Worm (Caenorhabditis elegans) whole organism, L3 larva: ENCODE measurements around the gene pqn-62.

Experiments used
- R02D3.7 ChIP-seq: fragments of 150-350 bp; optimal IDR thresholded peaks from 2 replicates; lab custom pipeline; 2014; ENCODE audit warnings: missing biosample characterization, missing genetic modification characterization
- ZK546.5 ChIP-seq: sonication (generic microtip); optimal IDR thresholded peaks from 2 replicates; lab custom pipeline; 2017; ENCODE audit warnings: missing biosample characterization, missing genetic modification characterization
- aly-2 ChIP-seq: fragments of 150-350 bp; optimal IDR thresholded peaks from 2 replicates; lab custom pipeline; 2014; ENCODE audit warnings: missing biosample characterization, missing genetic modification characterization
- ceh-16 ChIP-seq: sonication (generic microtip); optimal IDR thresholded peaks from 2 replicates; lab custom pipeline; 2017; ENCODE audit warnings: missing biosample characterization, missing genetic modification characterization
- ceh-9 ChIP-seq: sonication (generic microtip); optimal IDR thresholded peaks from 2 replicates; lab custom pipeline; 2018; ENCODE audit warnings: missing biosample characterization, missing genetic modification characterization
- daf-12 ChIP-seq: fragments of 150-350 bp; optimal IDR thresholded peaks from 2 replicates; lab custom pipeline; 2014; ENCODE audit warnings: missing biosample characterization, missing genetic modification reagents, missing genetic modification characterization
- egl-27 ChIP-seq: sonication (generic microtip); optimal IDR thresholded peaks from 4 replicates; lab custom pipeline; 2017; ENCODE audit warnings: missing biosample characterization, missing genetic modification reagents, missing genetic modification characterization
- egl-5 ChIP-seq: fragments of 150-350 bp; optimal IDR thresholded peaks from 2 replicates; lab custom pipeline; 2017; ENCODE audit warnings: missing biosample characterization, missing genetic modification reagents, missing genetic modification characterization, inconsistent platforms
- elt-1 ChIP-seq: fragments of 150-350 bp; optimal IDR thresholded peaks from 2 replicates; lab custom pipeline; 2014; ENCODE audit warnings: missing biosample characterization, missing genetic modification characterization
- elt-2 ChIP-seq: sonication (generic microtip); optimal IDR thresholded peaks from 2 replicates; lab custom pipeline; 2016; ENCODE audit warnings: missing genetic modification reagents, mild to moderate bottlenecking, missing genetic modification characterization, missing compliant biosample characterization
- fkh-10 ChIP-seq: sonication (generic microtip); optimal IDR thresholded peaks from 2 replicates; lab custom pipeline; 2017; ENCODE audit warnings: missing biosample characterization, missing genetic modification reagents, missing genetic modification characterization
- fkh-2 ChIP-seq: fragments of 150-350 bp; optimal IDR thresholded peaks from 2 replicates; lab custom pipeline; 2014; ENCODE audit warnings: missing biosample characterization, missing genetic modification reagents, missing genetic modification characterization
- fos-1 ChIP-seq: fragments of 150-350 bp; optimal IDR thresholded peaks from 2 replicates; lab custom pipeline; 2014; ENCODE audit warnings: missing biosample characterization, missing genetic modification characterization
- hmg-11 ChIP-seq: sonication (generic microtip); optimal IDR thresholded peaks from 2 replicates; lab custom pipeline; 2016; ENCODE audit warnings: missing genetic modification characterization, missing compliant biosample characterization
- jun-1 ChIP-seq: fragments of 150-350 bp; optimal IDR thresholded peaks from 2 replicates; lab custom pipeline; 2014; ENCODE audit warnings: missing biosample characterization, missing genetic modification reagents, missing genetic modification characterization
- lin-15B ChIP-seq: fragments of 150-350 bp; optimal IDR thresholded peaks from 2 replicates; lab custom pipeline; 2014; ENCODE audit warnings: missing biosample characterization, missing genetic modification characterization
- lin-39 ChIP-seq: fragments of 150-350 bp; optimal IDR thresholded peaks from 2 replicates; lab custom pipeline; 2018; ENCODE audit warnings: missing biosample characterization, missing genetic modification reagents, missing genetic modification characterization
- lsy-12 ChIP-seq: sonication (generic microtip); optimal IDR thresholded peaks from 2 replicates; lab custom pipeline; 2016; ENCODE audit warnings: mild to moderate bottlenecking, missing genetic modification characterization, missing compliant biosample characterization
- mdl-1 ChIP-seq: fragments of 150-350 bp; optimal IDR thresholded peaks from 2 replicates; lab custom pipeline; 2014; ENCODE audit warnings: missing biosample characterization, missing genetic modification characterization
- mml-1 ChIP-seq: fragments of 150-350 bp; sonication (generic microtip); optimal IDR thresholded peaks from 3 replicates; lab custom pipeline; 2014; ENCODE audit warnings: missing biosample characterization, missing genetic modification characterization
- nfya-1 ChIP-seq: sonication (generic microtip); optimal IDR thresholded peaks from 2 replicates; lab custom pipeline; 2017; ENCODE audit warnings: missing genetic modification characterization, mild to moderate bottlenecking, missing compliant biosample characterization, antibody characterized with exemption, moderate library complexity; ENCODE audit not compliant: insufficient read depth
- nhr-12 ChIP-seq: fragments of 150-350 bp; optimal IDR thresholded peaks from 2 replicates; lab custom pipeline; 2014; ENCODE audit warnings: missing biosample characterization, missing genetic modification characterization
- nhr-237 ChIP-seq: fragments of 150-350 bp; optimal IDR thresholded peaks from 2 replicates; lab custom pipeline; 2014; ENCODE audit warnings: missing biosample characterization, missing genetic modification characterization
- nhr-28 ChIP-seq: fragments of 150-350 bp; optimal IDR thresholded peaks from 2 replicates; lab custom pipeline; 2014; ENCODE audit warnings: missing biosample characterization, missing genetic modification characterization
- nhr-43 ChIP-seq: sonication (generic microtip); optimal IDR thresholded peaks from 2 replicates; lab custom pipeline; 2016; ENCODE audit warnings: mild to moderate bottlenecking, missing genetic modification characterization, missing compliant biosample characterization; ENCODE audit not compliant: poor library complexity, severe bottlenecking
- nhr-67 ChIP-seq: fragments of 150-350 bp; optimal IDR thresholded peaks from 2 replicates; lab custom pipeline; 2014; ENCODE audit warnings: missing biosample characterization, missing genetic modification characterization
- nhr-77 ChIP-seq: fragments of 150-350 bp; optimal IDR thresholded peaks from 2 replicates; lab custom pipeline; 2014; ENCODE audit warnings: missing biosample characterization, missing genetic modification characterization
- pha-4 ChIP-seq: fragments of 150-350 bp; optimal IDR thresholded peaks from 2 replicates; lab custom pipeline; 2014; ENCODE audit warnings: missing biosample characterization, missing genetic modification reagents, missing genetic modification characterization
- pqm-1 ChIP-seq: fragments of 150-350 bp; optimal IDR thresholded peaks from 2 replicates; lab custom pipeline; 2017; ENCODE audit warnings: missing biosample characterization, missing genetic modification characterization, inconsistent platforms
- sea-2 ChIP-seq: fragments of 150-350 bp; sonication (generic microtip); optimal IDR thresholded peaks from 4 replicates; lab custom pipeline; 2014; ENCODE audit warnings: missing biosample characterization, missing genetic modification reagents, missing genetic modification characterization
- skn-1 ChIP-seq: fragments of 150-350 bp; optimal IDR thresholded peaks from 2 replicates; lab custom pipeline; 2014; ENCODE audit warnings: missing biosample characterization, missing genetic modification characterization
- snpc-4 ChIP-seq: fragments of 150-350 bp; optimal IDR thresholded peaks from 2 replicates; lab custom pipeline; 2014; ENCODE audit warnings: missing biosample characterization, missing genetic modification characterization
- unc-62 ChIP-seq: fragments of 150-350 bp; sonication (generic microtip); optimal IDR thresholded peaks from 4 replicates; lab custom pipeline; 2014; ENCODE audit warnings: missing biosample characterization, missing genetic modification reagents, missing genetic modification characterization
- ztf-11 ChIP-seq: fragments of 150-350 bp; optimal IDR thresholded peaks from 2 replicates; lab custom pipeline; 2014; ENCODE audit warnings: missing biosample characterization, missing genetic modification characterization
- ztf-4 ChIP-seq: fragments of 150-350 bp; optimal IDR thresholded peaks from 2 replicates; lab custom pipeline; 2014; ENCODE audit warnings: missing biosample characterization, missing genetic modification characterization

Gene pqn-62

DNA sequence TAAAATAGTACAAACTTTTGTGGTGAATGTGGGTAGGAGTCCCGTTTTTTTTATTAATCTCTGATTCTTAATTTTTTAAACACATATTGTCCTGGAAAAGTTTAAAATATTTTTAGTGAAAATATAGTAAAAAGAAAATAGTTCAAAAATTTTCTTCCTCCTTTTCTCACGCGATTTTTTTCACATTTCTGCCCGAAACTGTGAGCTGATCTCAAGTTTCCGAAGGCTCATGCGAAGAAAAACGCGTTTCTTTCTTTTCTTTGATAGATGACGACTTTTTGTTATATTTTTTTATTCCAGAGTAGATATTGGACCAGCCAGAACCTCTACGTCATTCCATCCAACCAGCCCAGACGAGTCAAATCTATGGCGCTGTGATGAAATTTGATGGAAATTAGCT is 12.0 kb upstream of the pqn-62 start, which contains the start of gene T03G11.9:
T03G11.9 (plus strand) TSS at position 301 of the 400 bp plus-strand sequence.
- no peak for TF ChIP-seq egl-27 (tag; lab: Kevin White, UChicago)
- no peak for TF ChIP-seq fkh-10 (GFP tag; lab: Kevin White, UChicago)
- no peak for TF ChIP-seq unc-62 (GFP tag; lab: Kevin White, UChicago)
- no peak for TF ChIP-seq mml-1 (tag; lab: Kevin White, UChicago)
- TF ChIP-seq R02D3.7 (tag; lab: Kevin White, UChicago): no peak
- TF ChIP-seq jun-1: no peak
- no peak for TF ChIP-seq ZK546.5 (tag; lab: Kevin White, UChicago)
- TF ChIP-seq snpc-4: no peak
- no peak for TF ChIP-seq lin-39
- no peak for TF ChIP-seq ztf-11 (tag; lab: Kevin White, UChicago)
- no peak for TF ChIP-seq lin-15B
- no peak for TF ChIP-seq ceh-16 (tag; lab: Kevin White, UChicago)
- no peak for TF ChIP-seq nhr-67 (tag; lab: Kevin White, UChicago)
- no peak for TF ChIP-seq pqm-1 (tag; lab: Kevin White, UChicago)
- no peak for TF ChIP-seq daf-12 (tag; lab: Kevin White, UChicago)
- TF ChIP-seq, all 47 proteins: peak for 0

ce11 chrX:5188977-5189376 is 6.9 kb upstream of the pqn-62 start, which contains the start of gene zig-6:
Gene zig-6 (minus strand): TSS chrX:5189077.
- TF ChIP-seq egl-5 (tag; lab: Kevin White, UChicago) (peak; percentile 75), nfya-1 (tag; lab: Kevin White, UChicago) (no peak)

- TF ChIP-seq sea-2 (GFP tag; lab: Kevin White, UChicago) (no peak), nhr-77 (tag; lab: Kevin White, UChicago) (no peak), elt-1 (tag; lab: Kevin White, UChicago) (no peak), elt-2 (tag; lab: Kevin White, UChicago) (no peak), ceh-9 (no peak), nhr-28 (no peak), ZK546.5 (tag; lab: Kevin White, UChicago) (no peak), nhr-12 (no peak), egl-27 (tag; lab: Kevin White, UChicago) (no peak), lin-15B (no peak), fos-1 (tag; lab: Kevin White, UChicago) (no peak), ztf-11 (tag; lab: Kevin White, UChicago) (no peak), mdl-1 (tag; lab: Kevin White, UChicago) (no peak), lsy-12 (no peak), egl-5 (tag; lab: Kevin White, UChicago) (no peak), ceh-16 (tag; lab: Kevin White, UChicago) (no peak), mml-1 (tag; lab: Kevin White, UChicago) (no peak)
Measured at ce11 chrX:5190061-5190460, 5.8 kb upstream of the pqn-62 start.

DNA sequence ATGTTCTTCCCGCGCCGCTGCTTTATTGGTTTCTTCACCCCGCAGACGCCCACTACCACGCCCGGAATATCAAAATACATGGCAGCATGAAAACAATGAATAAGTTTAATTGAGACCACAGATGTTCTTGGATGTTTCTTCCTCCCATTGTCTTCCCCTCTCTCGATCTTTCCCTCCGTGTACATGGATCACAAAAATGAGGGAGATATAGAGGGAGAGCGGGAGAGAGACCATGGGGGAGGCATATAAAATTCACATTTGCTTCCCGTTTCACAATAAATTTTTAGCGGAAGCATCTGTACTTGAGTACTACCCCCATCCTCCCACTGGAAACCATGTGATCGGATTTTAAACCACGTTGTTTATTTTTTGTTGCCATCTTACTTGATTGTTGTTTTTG is 2.5 kb upstream of the pqn-62 start:
- TF ChIP-seq elt-1 (tag; lab: Kevin White, UChicago) (no peak), hmg-11 (tag; lab: Kevin White, UChicago) (no peak), ztf-4 (tag; lab: Kevin White, UChicago) (no peak), nhr-12 (no peak), skn-1 (tag; lab: Kevin White, UChicago) (no peak), unc-62 (GFP tag; lab: Kevin White, UChicago) (no peak), nfya-1 (tag; lab: Kevin White, UChicago) (no peak), nhr-43 (tag; lab: Kevin White, UChicago) (no peak), ZK546.5 (tag; lab: Kevin White, UChicago) (no peak), aly-2 (tag; lab: Kevin White, UChicago) (no peak), egl-5 (tag; lab: Kevin White, UChicago) (no peak), pha-4 (tag; lab: Kevin White, UChicago) (no peak), fkh-2 (tag; lab: Kevin White, UChicago) (no peak), mdl-1 (tag; lab: Kevin White, UChicago) (no peak), nhr-237 (tag; lab: Kevin White, UChicago) (no peak)
